Fruit fly (Drosophila melanogaster): ENCODE measurements around the gene CG5973.

DNA sequence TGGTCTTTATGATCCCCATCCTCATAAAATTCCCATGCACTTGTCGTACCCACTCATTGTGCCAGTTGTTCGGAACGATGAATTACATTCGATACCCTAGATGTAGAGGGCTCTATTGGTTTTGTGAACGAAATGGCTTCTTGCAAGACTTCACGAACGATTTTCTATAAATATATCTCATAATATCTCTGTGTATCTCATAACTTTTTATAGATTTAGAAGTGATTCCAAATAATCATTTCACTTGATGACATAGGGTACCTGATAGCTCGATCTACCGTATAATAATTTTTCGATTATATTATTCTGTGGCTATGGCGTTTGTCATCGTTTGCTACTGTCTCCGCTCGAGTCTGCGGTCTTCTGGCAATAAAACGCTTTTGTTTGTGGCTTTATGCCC is 40.3 kb upstream of the CG5973 start:
- TF ChIP-seq Jra (GFP tag; optimal IDR thresholded peaks at IDR 0.05) (no peak), Vsx2 (GFP tag; optimal IDR thresholded peaks at IDR 0.05; ENCODE audit: partially characterized antibody) (no peak), pan (optimal IDR thresholded peaks at IDR 0.05) (no peak), CrebA (GFP tag; optimal IDR thresholded peaks at IDR 0.05; ENCODE audit: borderline replicate concordance) (peak; percentile 29), Sp1 (GFP tag; optimal IDR thresholded peaks at IDR 0.05) (peak; percentile 23), Dfd (GFP tag; optimal IDR thresholded peaks at IDR 0.05) (no peak), sage (GFP tag; optimal IDR thresholded peaks at IDR 0.05) (no peak), Mio (GFP tag; optimal IDR thresholded peaks at IDR 0.05) (no peak), br (GFP tag; optimal IDR thresholded peaks at IDR 0.05) (peak; percentile 67), Rel (GFP tag; optimal IDR thresholded peaks at IDR 0.05) (no peak), Rel (tag; optimal IDR thresholded peaks at IDR 0.05) (no peak), h (GFP tag; optimal IDR thresholded peaks at IDR 0.05) (peak; percentile 69), psq (GFP tag; optimal IDR thresholded peaks at IDR 0.05) (peak; percentile 30), Hr83 (GFP tag; optimal IDR thresholded peaks at IDR 0.05; ENCODE audit: poor library complexity, severe bottlenecking) (no peak)
